Worm (Caenorhabditis elegans) whole organism, L4/young adult: ENCODE data around the gene cutl-3.

Experiments used
- W03F9.2 ChIP-seq: fragments of 150-350 bp; optimal IDR thresholded peaks from 2 replicates; lab custom pipeline; 2014; ENCODE audit warnings: missing biosample characterization, missing genetic modification characterization
- dao-5 ChIP-seq: sonication (generic microtip); optimal IDR thresholded peaks from 2 replicates; lab custom pipeline; 2016; ENCODE audit warnings: missing genotype, missing genetic modification characterization, moderate library complexity, missing compliant biosample characterization
- him-1 ChIP-seq: sonication (generic microtip); optimal IDR thresholded peaks from 2 replicates; lab custom pipeline; 2016; ENCODE audit warnings: missing genotype, missing genetic modification reagents, missing genetic modification characterization, missing compliant biosample characterization

cutl-3 gene

DNA sequence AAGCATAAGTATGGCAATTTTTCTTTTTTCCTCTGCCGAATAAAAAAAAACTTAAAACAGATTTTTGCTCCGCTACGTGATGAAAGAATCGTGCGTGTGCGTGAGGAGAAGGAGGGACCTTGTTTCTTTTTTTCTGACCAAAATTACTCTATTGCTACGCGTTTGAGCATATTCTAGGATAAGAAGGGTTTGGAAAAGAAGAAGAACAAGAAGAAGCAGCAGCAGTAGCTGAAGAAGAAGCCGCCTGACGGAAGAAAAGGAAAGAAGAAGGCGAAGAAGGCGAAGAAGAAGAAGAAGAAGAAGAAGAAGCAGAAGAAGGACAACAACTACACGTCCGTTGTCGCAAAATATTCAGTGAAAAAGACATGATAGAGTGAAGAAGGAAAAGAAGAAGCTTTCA lies 17.1 kb upstream of the cutl-3 start:
- TF ChIP-seq him-1 (tag; lab: Kevin White, UChicago), result no peak
- TF ChIP-seq dao-5, result no peak
- no peak for TF ChIP-seq W03F9.2

- no peak for TF ChIP-seq W03F9.2
- TF ChIP-seq dao-5, result no peak
- no peak for TF ChIP-seq him-1 (tag; lab: Kevin White, UChicago)
These were observed 15.0 kb upstream of the cutl-3 start for ce11 chrX:15013941-15014453.

DNA sequence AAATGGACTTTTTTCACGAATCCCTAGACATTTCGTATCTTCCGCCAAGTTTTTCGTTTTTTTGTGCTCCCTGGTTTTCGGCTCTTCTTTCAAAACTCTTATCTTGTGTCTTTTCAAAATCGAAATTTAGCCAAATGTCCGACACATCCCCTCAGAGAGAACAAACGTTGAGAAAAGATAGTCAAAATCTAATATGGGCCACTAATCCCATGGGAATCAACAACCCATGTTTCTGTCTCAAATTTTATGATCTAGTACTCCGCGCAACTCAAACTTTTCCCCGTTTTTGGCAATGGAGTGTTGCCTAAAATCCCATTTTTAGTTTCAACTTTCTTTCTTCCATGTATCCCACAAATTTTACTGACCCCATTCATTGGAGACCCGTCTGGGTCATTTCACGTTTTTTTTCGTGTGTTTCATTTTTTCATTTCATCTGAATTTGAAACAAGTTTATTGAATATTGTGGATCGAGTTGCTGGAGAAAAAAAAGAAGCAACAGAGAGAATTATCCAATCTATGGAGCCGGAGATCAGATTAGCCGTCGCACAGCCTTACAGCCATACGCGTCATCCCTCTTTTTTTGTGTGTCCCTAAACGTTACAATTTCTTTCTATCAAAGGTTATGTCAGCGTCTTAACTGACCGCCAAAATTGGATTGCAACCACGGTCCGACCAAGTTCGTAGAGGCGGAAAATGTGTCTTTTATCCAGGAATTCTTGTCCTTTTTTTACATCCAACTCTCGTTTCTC lies 12.7 kb upstream of the cutl-3 start:
- no peak for TF ChIP-seq dao-5

DNA sequence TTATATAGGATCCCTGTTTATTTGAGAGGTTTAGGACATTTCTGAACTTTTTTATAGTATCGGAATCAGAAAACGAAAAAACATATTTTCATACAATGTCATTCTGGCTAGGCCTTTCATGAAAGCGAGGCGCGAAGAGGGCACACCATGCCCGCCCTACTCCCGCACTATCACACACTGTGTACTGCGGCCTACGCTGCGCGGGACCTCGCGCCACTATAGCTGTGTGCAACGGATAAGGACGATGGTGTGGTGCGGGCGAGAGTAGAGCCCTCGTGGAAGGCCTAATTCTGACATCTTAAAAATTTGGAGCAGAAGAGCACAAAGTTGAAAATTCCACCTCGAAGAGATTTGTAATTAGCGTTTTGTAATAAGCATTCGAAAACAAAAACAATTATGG lies 11.9 kb upstream of the cutl-3 start:
- TF ChIP-seq W03F9.2, result no peak
- no peak for TF ChIP-seq him-1 (tag; lab: Kevin White, UChicago)
- no peak for TF ChIP-seq dao-5

- TF ChIP-seq dao-5, result no peak
- no peak for TF ChIP-seq him-1 (tag; lab: Kevin White, UChicago)
- TF ChIP-seq W03F9.2, result no peak
These were observed 9.7 kb upstream of the cutl-3 start for ce11 chrX:15008697-15009096.

DNA sequence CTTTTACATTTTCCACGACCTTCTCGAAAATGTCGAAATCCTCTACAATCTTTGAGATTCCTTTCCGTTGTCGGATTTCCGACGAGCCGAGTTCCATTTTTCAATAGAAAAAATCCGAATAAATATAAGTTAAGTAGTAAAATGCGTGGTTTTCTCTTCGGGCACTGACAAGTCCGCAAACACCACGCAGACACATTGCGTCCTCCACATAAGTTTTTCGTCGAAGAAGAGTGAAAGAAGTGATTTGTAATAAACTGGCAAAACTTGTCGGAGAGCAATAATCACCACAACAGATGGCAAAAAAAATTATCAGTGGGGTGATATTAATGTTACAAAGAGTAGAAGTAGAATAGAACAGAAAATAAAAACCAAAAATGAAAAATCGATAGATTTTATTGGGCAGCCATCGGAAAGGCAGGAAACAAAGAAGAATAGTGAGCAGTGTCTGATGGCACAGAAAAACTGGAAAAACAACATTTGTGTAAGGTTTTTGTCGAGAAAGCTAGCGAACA lies 7.9 kb upstream of the cutl-3 start, which contains the start of gene ergi-2:
Gene ergi-2, minus strand, starts transcription at position 462 of the 512 bp plus-strand sequence.
- TF ChIP-seq dao-5 (no peak), W03F9.2 (no peak), him-1 (tag; lab: Kevin White, UChicago) (no peak)

ce11 chrX:15003891-15004550 lies 5.0 kb upstream of the cutl-3 start, which contains the start of gene slc-25A18.1:
slc-25A18.1 (minus strand) TSS chrX:15003941.
- TF ChIP-seq dao-5 (no peak), W03F9.2 (no peak), him-1 (tag; lab: Kevin White, UChicago) (no peak)

DNA sequence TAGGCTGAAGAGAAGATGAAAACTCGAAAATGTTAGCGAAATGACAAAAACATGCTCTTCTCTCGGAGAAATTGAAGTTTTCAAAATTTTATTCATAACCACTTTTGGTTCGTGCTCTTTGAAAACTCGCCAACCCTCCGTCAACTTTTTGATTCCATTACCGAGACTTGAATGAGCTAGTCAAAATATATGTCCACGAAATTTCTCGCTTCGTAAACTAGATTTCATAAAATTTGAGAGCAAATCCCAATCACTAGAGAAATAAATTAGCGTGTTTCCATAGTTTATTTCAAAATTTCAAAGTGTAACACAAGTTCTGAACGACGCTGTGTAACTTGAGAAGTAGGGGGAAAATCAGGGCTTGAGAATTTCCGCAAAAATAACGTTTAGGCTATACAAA lies 5.3 kb downstream of the cutl-3 start:
- TF ChIP-seq dao-5 (no peak), W03F9.2 (no peak), him-1 (tag; lab: Kevin White, UChicago) (no peak)

ce11 chrX:14991280-14991679 lies 7.7 kb downstream of the cutl-3 start, which contains the start of gene iglr-1:
iglr-1 (minus strand) TSS chrX:14991380.
- TF ChIP-seq dao-5, result no peak
- no peak for TF ChIP-seq him-1 (tag; lab: Kevin White, UChicago)
- TF ChIP-seq W03F9.2, result no peak

DNA sequence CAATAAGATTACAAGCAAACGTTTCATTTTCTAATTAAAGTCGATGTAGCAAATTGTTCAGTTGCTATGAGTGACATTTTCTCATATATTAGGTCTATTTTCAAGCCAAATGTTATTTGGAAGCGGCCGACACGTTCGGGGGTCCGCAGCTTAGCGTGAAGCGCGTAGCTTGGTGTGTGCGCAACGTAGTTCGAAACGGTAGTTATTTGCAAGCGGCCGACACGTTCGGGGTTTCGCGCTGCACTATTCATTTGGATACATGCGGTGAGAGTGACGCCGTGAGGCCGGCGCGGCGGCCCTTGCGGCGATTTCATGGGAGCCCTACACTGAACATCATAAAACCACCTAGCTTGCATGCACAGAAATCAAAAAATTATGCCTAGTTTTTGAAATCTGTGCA lies 10.8 kb downstream of the cutl-3 start:
- no peak for TF ChIP-seq W03F9.2
- no peak for TF ChIP-seq dao-5
- no peak for TF ChIP-seq him-1 (tag; lab: Kevin White, UChicago)

- TF ChIP-seq dao-5 (no peak), W03F9.2 (peak; percentile 51)
These were observed 15.7 kb downstream of the cutl-3 start, which contains the start of gene rbg-1 for ce11 chrX:14983274-14983673. rbg-1 (plus strand) TSS chrX:14983533.

DNA sequence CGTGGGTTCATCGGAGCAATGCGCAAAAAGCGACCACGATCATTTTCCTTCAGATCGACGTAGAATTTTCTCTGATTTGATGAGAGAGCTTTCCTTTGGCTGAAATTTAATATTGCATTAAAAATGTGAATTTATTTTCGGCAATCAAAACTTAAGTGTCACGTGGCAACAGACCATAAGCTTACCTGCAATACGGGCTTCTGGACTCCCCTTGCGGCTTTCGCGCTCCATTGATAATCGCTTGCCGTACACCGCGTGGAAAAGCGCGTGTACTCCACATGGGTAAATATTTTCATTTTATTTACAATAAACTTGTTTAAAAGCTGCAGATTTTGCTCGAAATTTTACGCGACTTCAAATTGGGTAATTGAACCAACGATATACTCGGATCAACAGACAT lies 16.5 kb downstream of the cutl-3 start, which contains the start of gene plp-2:
Gene plp-2, minus strand, starts transcription at position 280 of the 400 bp plus-strand sequence.
- TF ChIP-seq him-1 (tag; lab: Kevin White, UChicago), result no peak
- TF ChIP-seq W03F9.2, result no peak
- TF ChIP-seq dao-5, result no peak

ce11 chrX:14979388-14979787 lies 19.6 kb downstream of the cutl-3 start, which contains the start of gene emre-1:
emre-1 (plus strand) TSS chrX:14979688.
- TF ChIP-seq dao-5 (no peak), him-1 (tag; lab: Kevin White, UChicago) (no peak), W03F9.2 (no peak)

DNA sequence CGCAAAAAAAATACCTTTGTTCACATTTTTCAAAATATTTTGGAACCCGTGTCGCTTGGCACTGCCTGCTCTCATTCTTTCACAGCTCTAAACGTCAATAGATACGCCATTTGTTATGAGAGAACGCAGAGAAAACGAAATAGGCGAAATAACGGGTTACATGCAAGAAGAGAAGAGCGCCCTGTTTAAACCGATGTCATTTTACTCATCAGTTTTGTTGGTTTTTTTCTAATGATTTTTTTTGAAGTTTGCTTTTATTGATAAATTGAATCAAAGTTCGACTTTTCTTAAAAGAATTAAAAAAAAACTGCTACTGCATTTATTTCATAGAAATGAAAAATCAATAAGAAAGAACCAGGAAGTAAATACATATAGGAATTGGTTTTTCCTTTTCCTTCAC lies 20.2 kb downstream of the cutl-3 start:
- TF ChIP-seq W03F9.2 (peak; percentile 47), him-1 (tag; lab: Kevin White, UChicago) (no peak)
